Fruit fly (Drosophila melanogaster) whole organism, embryonic: ENCODE data around the gene Ppcs.

Source experiments
- Aef1 ChIP-seq: fragments of 200-800 bp; sonication (Bioruptor generic); IDR thresholded peaks from 3 replicates; pipeline ENCODE4 v1.3.6; 2022; ENCODE audit warnings: missing biosample characterization, missing genetic modification characterization
- Bdp1 ChIP-seq: fragments of 200-800 bp; sonication (Bioruptor generic); optimal IDR thresholded peaks from 3 replicates; lab custom pipeline; 2016; ENCODE audit warnings: missing biosample characterization, missing genetic modification characterization
- CG13894 ChIP-seq: fragments of 200-800 bp; sonication (Bioruptor generic); optimal IDR thresholded peaks from 3 replicates; lab custom pipeline; 2018; ENCODE audit warnings: missing biosample characterization, mild to moderate bottlenecking, missing genetic modification characterization, moderate library complexity
- CG15073 ChIP-seq: fragments of 200-800 bp; sonication (Bioruptor generic); optimal IDR thresholded peaks from 2 replicates; lab custom pipeline; 2016; ENCODE audit warnings: missing biosample characterization, missing genetic modification characterization
- CG1602 ChIP-seq: fragments of 200-800 bp; sonication (Bioruptor generic); optimal IDR thresholded peaks from 3 replicates; lab custom pipeline; 2016; ENCODE audit warnings: missing biosample characterization, missing genetic modification characterization
- CG16813 ChIP-seq: fragments of 200-800 bp; sonication (Bioruptor generic); IDR thresholded peaks from 3 replicates; pipeline ENCODE4 v1.3.6; 2022; ENCODE audit warnings: missing biosample characterization, missing genetic modification characterization; ENCODE audit not compliant: partially characterized antibody
- CG1792 ChIP-seq: fragments of 200-800 bp; sonication (Bioruptor generic); optimal IDR thresholded peaks from 2 replicates; lab custom pipeline; 2016; ENCODE audit warnings: missing biosample characterization, missing genetic modification characterization
- CG18476 ChIP-seq: fragments of 200-800 bp; sonication (Bioruptor generic); optimal IDR thresholded peaks from 2 replicates; lab custom pipeline; 2016; ENCODE audit warnings: missing biosample characterization, mild to moderate bottlenecking, missing genetic modification characterization
- CG18764 ChIP-seq: fragments of 200-800 bp; sonication (Bioruptor generic); optimal IDR thresholded peaks from 3 replicates; lab custom pipeline; 2016; ENCODE audit warnings: missing biosample characterization, missing genetic modification characterization
- CG2129 ChIP-seq: fragments of 200-800 bp; sonication (Bioruptor generic); IDR thresholded peaks from 2 replicates; pipeline ENCODE4 v1.3.6; 2022; ENCODE audit warnings: missing biosample characterization, missing genetic modification characterization; ENCODE audit not compliant: partially characterized antibody
- CG2199 ChIP-seq: fragments of 200-800 bp; sonication (Bioruptor generic); IDR thresholded peaks from 3 replicates; pipeline ENCODE4 v1.3.6; 2022; ENCODE audit warnings: missing biosample characterization, missing genetic modification characterization
- CG2712 ChIP-seq: fragments of 200-800 bp; optimal IDR thresholded peaks from 3 replicates; lab custom pipeline; 2019; ENCODE audit warnings: missing biosample characterization, mild to moderate bottlenecking, missing genetic modification characterization, moderate library complexity
- CG30403 ChIP-seq: fragments of 200-800 bp; sonication (Bioruptor generic); optimal IDR thresholded peaks from 3 replicates; lab custom pipeline; 2016; ENCODE audit warnings: missing biosample characterization, missing genetic modification characterization
- CG30431 ChIP-seq: fragments of 200-800 bp; sonication (Bioruptor generic); optimal IDR thresholded peaks from 2 replicates; lab custom pipeline; 2017; ENCODE audit warnings: missing biosample characterization, missing genetic modification characterization
- CG3065 ChIP-seq: fragments of 200-800 bp; sonication (Bioruptor generic); optimal IDR thresholded peaks from 2 replicates; lab custom pipeline; 2016; ENCODE audit warnings: missing biosample characterization, missing genetic modification characterization
- CG34224 ChIP-seq: fragments of 200-800 bp; sonication (Bioruptor generic); IDR thresholded peaks from 3 replicates; pipeline ENCODE4 v1.3.6; 2022; ENCODE audit warnings: missing biosample characterization, missing genetic modification characterization; ENCODE audit not compliant: partially characterized antibody
- CG3847 ChIP-seq: fragments of 200-800 bp; sonication (Bioruptor generic); IDR thresholded peaks from 2 replicates; pipeline ENCODE4 v1.3.6; 2022; ENCODE audit warnings: missing biosample characterization, missing genetic modification characterization
- CG3995 ChIP-seq: fragments of 200-800 bp; sonication (Bioruptor generic); optimal IDR thresholded peaks from 3 replicates; lab custom pipeline; 2016; ENCODE audit warnings: missing biosample characterization, missing genetic modification characterization
- CG6272 ChIP-seq: fragments of 200-800 bp; sonication (Bioruptor generic); IDR thresholded peaks from 2 replicates; pipeline ENCODE4 v1.3.6; 2022; ENCODE audit warnings: missing biosample characterization, missing genetic modification characterization
- CG8359 ChIP-seq: fragments of 200-800 bp; sonication (Bioruptor generic); optimal IDR thresholded peaks from 2 replicates; lab custom pipeline; 2017; ENCODE audit warnings: missing biosample characterization, mild to moderate bottlenecking, missing genetic modification characterization, borderline replicate concordance
- CG9609 ChIP-seq: fragments of 200-800 bp; sonication (Bioruptor generic); optimal IDR thresholded peaks from 3 replicates; lab custom pipeline; 2016; ENCODE audit warnings: missing biosample characterization, missing genetic modification characterization
- ERR ChIP-seq: fragments of 200-800 bp; sonication (Bioruptor generic); optimal IDR thresholded peaks from 2 replicates; lab custom pipeline; 2016; ENCODE audit warnings: missing biosample characterization, missing genetic modification characterization
- Fer3 ChIP-seq: fragments of 200-800 bp; sonication (Bioruptor generic); optimal IDR thresholded peaks from 2 replicates; lab custom pipeline; 2018; ENCODE audit warnings: missing biosample characterization, mild to moderate bottlenecking, missing genetic modification characterization, moderate library complexity
- Lhr ChIP-seq: fragments of 200-800 bp; sonication (Bioruptor generic); optimal IDR thresholded peaks from 3 replicates; lab custom pipeline; 2017; ENCODE audit warnings: mild to moderate bottlenecking, missing biosample characterization, missing genetic modification reagents, missing genetic modification characterization
- Myb ChIP-seq: fragments of 200-800 bp; sonication (Bioruptor generic); optimal IDR thresholded peaks from 2 replicates; lab custom pipeline; 2016; ENCODE audit warnings: missing biosample characterization, missing genetic modification characterization
- NC2α ChIP-seq: fragments of 200-800 bp; sonication (Bioruptor generic); optimal IDR thresholded peaks from 2 replicates; lab custom pipeline; 2016; ENCODE audit warnings: missing biosample characterization, missing genetic modification characterization
- NC2β ChIP-seq: fragments of 200-800 bp; sonication (Bioruptor generic); optimal IDR thresholded peaks from 2 replicates; lab custom pipeline; 2016; ENCODE audit warnings: missing biosample characterization, missing genetic modification characterization
- ase ChIP-seq: fragments of 200-800 bp; sonication (Bioruptor generic); IDR thresholded peaks from 3 replicates; pipeline ENCODE4 v1.3.6; 2022; ENCODE audit warnings: missing biosample characterization, missing genetic modification characterization
- bsh ChIP-seq, 2 experiments: fragments of 200-800 bp; sonication (Bioruptor generic); optimal IDR thresholded peaks; 2 replicates each; lab custom pipeline; 2017 to 2018; ENCODE audit warnings: mild to moderate bottlenecking in 2 of 2, missing biosample characterization in 2 of 2, missing genetic modification characterization in 2 of 2, moderate library complexity in 1 of 2
- btn ChIP-seq: fragments of 200-800 bp; sonication (Bioruptor generic); optimal IDR thresholded peaks from 2 replicates; lab custom pipeline; 2016; ENCODE audit warnings: missing biosample characterization, missing genetic modification characterization
- chinmo ChIP-seq: fragments of 200-800 bp; sonication (Bioruptor generic); IDR thresholded peaks from 4 replicates; pipeline ENCODE4 v1.3.6; 2022; ENCODE audit warnings: missing biosample characterization, missing genetic modification characterization; ENCODE audit not compliant: partially characterized antibody
- exex ChIP-seq: fragments of 200-800 bp; sonication (Bioruptor generic); optimal IDR thresholded peaks from 4 replicates; lab custom pipeline; 2018; ENCODE audit warnings: missing biosample characterization, mild to moderate bottlenecking, missing genetic modification characterization, moderate library complexity
- fu2 ChIP-seq: fragments of 200-800 bp; sonication (Bioruptor generic); optimal IDR thresholded peaks from 2 replicates; lab custom pipeline; 2016; ENCODE audit warnings: missing biosample characterization, missing genetic modification characterization
- her ChIP-seq: fragments of 200-800 bp; sonication (Bioruptor generic); optimal IDR thresholded peaks from 2 replicates; lab custom pipeline; 2016; ENCODE audit warnings: missing biosample characterization, missing genetic modification characterization
- insv ChIP-seq, 2 experiments: fragments of 200-800 bp; sonication (Bioruptor generic); optimal IDR thresholded peaks; 3 replicates each; lab custom pipeline; 2016 to 2018; ENCODE audit warnings: missing biosample characterization in 2 of 2, missing genetic modification characterization in 2 of 2
- jumu ChIP-seq: fragments of 200-800 bp; sonication (Bioruptor generic); optimal IDR thresholded peaks from 3 replicates; lab custom pipeline; 2016; ENCODE audit warnings: missing biosample characterization, missing genetic modification characterization
- lmd ChIP-seq: fragments of 200-800 bp; sonication (Bioruptor generic); IDR thresholded peaks from 2 replicates; pipeline ENCODE4 v1.3.6; 2022; ENCODE audit warnings: missing biosample characterization, missing genetic modification characterization
- mirr ChIP-seq: fragments of 200-800 bp; sonication (Bioruptor generic); optimal IDR thresholded peaks from 3 replicates; lab custom pipeline; 2018; ENCODE audit warnings: missing biosample characterization, mild to moderate bottlenecking, missing genetic modification characterization
- nau ChIP-seq: fragments of 200-800 bp; sonication (Bioruptor generic); optimal IDR thresholded peaks from 3 replicates; lab custom pipeline; 2017; ENCODE audit warnings: missing biosample characterization, mild to moderate bottlenecking, missing genetic modification characterization, missing genetic modification reagents
- nerfin-1 ChIP-seq: fragments of 200-800 bp; sonication (Bioruptor generic); optimal IDR thresholded peaks from 3 replicates; lab custom pipeline; 2019; ENCODE audit warnings: missing biosample characterization, mild to moderate bottlenecking, missing genetic modification characterization, moderate library complexity
- nmo ChIP-seq: fragments of 200-800 bp; sonication (Bioruptor generic); optimal IDR thresholded peaks from 2 replicates; lab custom pipeline; 2018; ENCODE audit warnings: missing biosample characterization, mild to moderate bottlenecking, missing genetic modification characterization, moderate library complexity
- onecut ChIP-seq: fragments of 200-800 bp; sonication (Bioruptor generic); IDR thresholded peaks from 2 replicates; pipeline ENCODE4 v1.3.6; 2022; ENCODE audit warnings: missing biosample characterization, missing genetic modification characterization
- otp ChIP-seq: fragments of 200-800 bp; sonication (Bioruptor generic); IDR thresholded peaks from 3 replicates; pipeline ENCODE4, ENCODE4 v1.3.6; 2022; ENCODE audit warnings: missing biosample characterization, missing genetic modification characterization
- peb ChIP-seq: fragments of 200-800 bp; sonication (Bioruptor generic); IDR thresholded peaks from 2 replicates; pipeline ENCODE4 v1.3.6; 2022; ENCODE audit warnings: missing biosample characterization, missing genetic modification characterization
- schlank ChIP-seq: fragments of 200-800 bp; sonication (Bioruptor generic); optimal IDR thresholded peaks from 2 replicates; lab custom pipeline; 2018; ENCODE audit warnings: missing biosample characterization, mild to moderate bottlenecking, missing genetic modification characterization
- tll ChIP-seq, 2 experiments: fragments of 200-800 bp in 1 of 2; fragments of >200 bp in 1 of 2; sonication (Bioruptor generic) in 1 of 2; optimal IDR thresholded peaks; 2 replicates each; lab custom pipeline; 2017 to 2019; ENCODE audit warnings: missing biosample characterization in 2 of 2, missing genetic modification characterization in 2 of 2, mild to moderate bottlenecking in 1 of 2, moderate library complexity in 1 of 2
- toy ChIP-seq: fragments of 200-800 bp; sonication (Bioruptor generic); IDR thresholded peaks from 2 replicates; pipeline ENCODE4 v1.3.6; 2022; ENCODE audit warnings: missing biosample characterization, missing genetic modification characterization
- ttk ChIP-seq: fragments of 200-800 bp; sonication (Bioruptor generic); IDR thresholded peaks from 2 replicates; pipeline ENCODE4 v2.1.2; 2022; ENCODE audit warnings: missing biosample characterization, missing genetic modification characterization
- zen ChIP-seq: fragments of 200-800 bp; sonication (Bioruptor generic); optimal IDR thresholded peaks from 3 replicates; lab custom pipeline; 2018; ENCODE audit warnings: missing biosample characterization, mild to moderate bottlenecking, missing genetic modification characterization, moderate library complexity
- zf30C ChIP-seq: fragments of 200-800 bp; sonication (Bioruptor generic); optimal IDR thresholded peaks from 3 replicates; lab custom pipeline; 2018; ENCODE audit warnings: missing biosample characterization, mild to moderate bottlenecking, missing genetic modification characterization

Ppcs gene

dm6 chr3R:19093127-19093812 is 54.4 kb downstream of the Ppcs start (continued):
- no peak for TF ChIP-seq peb
- no peak for TF ChIP-seq CG15073
- no peak for TF ChIP-seq CG8359
- TF ChIP-seq nau (GFP tag; lab: Kevin White, UChicago) = peak; percentile 27
- peak; percentile 3 for TF ChIP-seq CG18764 (GFP tag; lab: Kevin White, UChicago)
- no peak for TF ChIP-seq CG1602
- no peak for TF ChIP-seq Bdp1 (GFP tag; lab: Kevin White, UChicago)
- peak; percentile 24 for TF ChIP-seq CG30403 (GFP tag; lab: Kevin White, UChicago)
- no peak for TF ChIP-seq insv (GFP tag; optimal IDR thresholded peaks at IDR 0.05; lab: Kevin White, UChicago)
- TF ChIP-seq mirr (GFP tag; lab: Kevin White, UChicago) = no peak
- TF ChIP-seq Fer3 (tag; lab: Kevin White, UChicago) = no peak
- TF ChIP-seq otp (GFP tag; lab: Robert Waterston, UW) = 0 out of 3 replicates have a peak, but pooled peaks have one; percentile 12
- no peak for TF ChIP-seq schlank (tag; lab: Kevin White, UChicago)
- TF ChIP-seq jumu (GFP tag; lab: Kevin White, UChicago) = no peak
- no peak for TF ChIP-seq CG13894 (tag; lab: Kevin White, UChicago)
- TF ChIP-seq CG16813 = no peak
- TF ChIP-seq CG18476 (GFP tag; lab: Kevin White, UChicago) = peak; percentile 27
- TF ChIP-seq NC2β (GFP tag; lab: Kevin White, UChicago) = no peak
- no peak for TF ChIP-seq Lhr (GFP tag; lab: Kevin White, UChicago)
- peak; percentile 33 for TF ChIP-seq nmo
- no peak for TF ChIP-seq onecut (GFP tag; lab: Robert Waterston, UW)
- 0 out of 3 replicates have a peak, but pooled peaks have one; percentile 24 for TF ChIP-seq CG2199 (GFP tag; lab: Robert Waterston, UW)
- peak; percentile 5 for TF ChIP-seq CG2712 (tag; lab: Kevin White, UChicago)
- no peak for TF ChIP-seq CG2129 (GFP tag; lab: Robert Waterston, UW)
- no peak for TF ChIP-seq CG3065 (GFP tag; lab: Kevin White, UChicago)
- no peak for TF ChIP-seq NC2α (GFP tag; lab: Kevin White, UChicago)
- no peak for TF ChIP-seq CG9609 (GFP tag; lab: Kevin White, UChicago)
- TF ChIP-seq CG34224 (GFP tag; lab: Robert Waterston, UW) = no peak
- no peak for TF ChIP-seq bsh (GFP tag; optimal IDR thresholded peaks at IDR 0.05; lab: Kevin White, UChicago)
- no peak for TF ChIP-seq her (GFP tag; lab: Kevin White, UChicago)
- TF ChIP-seq zf30C (GFP tag; lab: Kevin White, UChicago) = no peak
- TF ChIP-seq exex = no peak
- TF ChIP-seq tll (GFP tag; optimal IDR thresholded peaks at IDR 0.05; lab: Kevin White, UChicago) = no peak
- TF ChIP-seq ttk (GFP tag; lab: Robert Waterston, UW) = no peak
- TF ChIP-seq CG1792 (GFP tag; lab: Kevin White, UChicago) = no peak
- no peak for TF ChIP-seq Myb (GFP tag; lab: Kevin White, UChicago)
- peak; percentile 38; the same call in 1 of the 2 replicates for TF ChIP-seq CG3847 (GFP tag; lab: Robert Waterston, UW)
- no peak for TF ChIP-seq CG6272
- TF ChIP-seq zen = no peak
- TF ChIP-seq ERR (GFP tag; lab: Kevin White, UChicago) = no peak
- TF ChIP-seq btn = no peak
- no peak for TF ChIP-seq CG3995
- TF ChIP-seq toy (GFP tag; lab: Robert Waterston, UW) = 0 out of 2 replicates have a peak, but pooled peaks have one; percentile 19
- TF ChIP-seq CG30431 = no peak
- no peak for TF ChIP-seq nerfin-1
- no peak for TF ChIP-seq Aef1
- no peak for TF ChIP-seq fu2 (GFP tag; lab: Kevin White, UChicago)
- no peak for TF ChIP-seq ase (GFP tag; lab: Robert Waterston, UW)
- TF ChIP-seq lmd (GFP tag; lab: Robert Waterston, UW) = peak; percentile 31; the same call in 1 of the 2 replicates
- TF ChIP-seq chinmo (GFP tag; lab: Robert Waterston, UW) = no peak
